Worm (Caenorhabditis elegans) whole organism, L4 larva: ENCODE measurements around the gene mxl-3.
A peak's percentile ranks its signal among the peaks of the same experiment; 100 is the strongest.

Experiments used
- F37D6.2 ChIP-seq: sonication (generic microtip); optimal IDR thresholded peaks from 2 replicates; lab custom pipeline; 2016; ENCODE audit warnings: mild to moderate bottlenecking, missing genetic modification characterization, missing compliant biosample characterization
- F49E8.2 ChIP-seq: sonication (generic microtip); optimal IDR thresholded peaks from 2 replicates; lab custom pipeline; 2016; ENCODE audit warnings: missing compliant biosample characterization, mild to moderate bottlenecking, missing genetic modification characterization, borderline replicate concordance
- T20F7.1 ChIP-seq: fragments of 200-800 bp; sonication (Bioruptor generic); optimal IDR thresholded peaks from 2 replicates; lab custom pipeline; 2018; ENCODE audit warnings: mild to moderate bottlenecking, missing genetic modification characterization, missing compliant biosample characterization
- Y105C5A.15 ChIP-seq: fragments of 200-800 bp; sonication (Bioruptor generic); IDR thresholded peaks from 2 replicates; pipeline ENCODE4 v1.3.6; 2022; ENCODE audit warnings: missing genetic modification characterization, missing compliant biosample characterization
- Y75B8A.6 ChIP-seq: fragments of 200-800 bp; sonication (Bioruptor generic); IDR thresholded peaks from 2 replicates; pipeline ENCODE4 v1.3.6; 2022; ENCODE audit warnings: missing genetic modification reagents, missing genetic modification characterization, missing compliant biosample characterization
- aha-1 ChIP-seq: fragments of 150-350 bp; peaks from one replicate; lab custom pipeline; 2014; ENCODE audit warnings: missing biosample characterization, missing genetic modification characterization
- ceh-44 ChIP-seq: fragments of 200-800 bp; sonication (Bioruptor generic); IDR thresholded peaks from 2 replicates; pipeline ENCODE4 v1.3.6; 2022; ENCODE audit warnings: missing genetic modification reagents, missing genetic modification characterization, missing compliant biosample characterization
- daf-16 ChIP-seq, 3 experiments: sonication (generic microtip); optimal IDR thresholded peaks; 2 replicates each; lab custom pipeline; 2016 to 2017; ENCODE audit warnings: missing genetic modification characterization in 3 of 3, missing genetic modification reagents in 3 of 3, mild to moderate bottlenecking in 2 of 3, missing compliant biosample characterization in 2 of 3, missing biosample characterization in 1 of 3, moderate library complexity in 1 of 3
- dmd-6 ChIP-seq: fragments of 200-800 bp; sonication (Bioruptor generic); IDR thresholded peaks from 2 replicates; pipeline ENCODE4 v1.3.6; 2022; ENCODE audit warnings: missing genetic modification reagents, missing genetic modification characterization, missing compliant biosample characterization
- duxl-1 ChIP-seq: sonication (generic microtip); optimal IDR thresholded peaks from 2 replicates; lab custom pipeline; 2016; ENCODE audit warnings: mild to moderate bottlenecking, missing genetic modification characterization, moderate library complexity, missing compliant biosample characterization; ENCODE audit not compliant: poor library complexity
- dve-1 ChIP-seq: sonication (generic microtip); optimal IDR thresholded peaks from 2 replicates; lab custom pipeline; 2017; ENCODE audit warnings: antibody characterized with exemption, mild to moderate bottlenecking, missing genetic modification characterization, missing compliant biosample characterization; ENCODE audit not compliant: insufficient read depth
- fos-1 ChIP-seq: fragments of 150-350 bp; optimal IDR thresholded peaks from 2 replicates; lab custom pipeline; 2014; ENCODE audit warnings: missing biosample characterization, missing genetic modification characterization
- hlh-11 ChIP-seq: fragments of 200-800 bp; sonication (Bioruptor generic); optimal IDR thresholded peaks from 2 replicates; lab custom pipeline; 2018; ENCODE audit warnings: mild to moderate bottlenecking, missing genetic modification characterization, missing compliant biosample characterization
- hlh-30 ChIP-seq: sonication (generic microtip); optimal IDR thresholded peaks from 2 replicates; lab custom pipeline; 2017; ENCODE audit warnings: antibody characterized with exemption, mild to moderate bottlenecking, missing genetic modification characterization, missing compliant biosample characterization; ENCODE audit not compliant: insufficient read depth
- lir-3 ChIP-seq: sonication (generic microtip); optimal IDR thresholded peaks from 2 replicates; lab custom pipeline; 2016; ENCODE audit warnings: mild to moderate bottlenecking, missing genetic modification characterization, missing compliant biosample characterization
- lsy-2 ChIP-seq, 2 experiments: fragments of 150-350 bp in 1 of 2; sonication (generic microtip) in 1 of 2; optimal IDR thresholded peaks; 2 replicates each; lab custom pipeline; 2014 to 2017; ENCODE audit warnings: missing biosample characterization in 2 of 2, missing genetic modification characterization in 2 of 2
- mdl-1 ChIP-seq, 2 experiments: fragments of 150-350 bp in 1 of 2; sonication (generic microtip) in 1 of 2; optimal IDR thresholded peaks; 2 replicates each; lab custom pipeline; 2014 to 2017; ENCODE audit warnings: missing biosample characterization in 2 of 2, missing genetic modification characterization in 2 of 2
- mdt-29 ChIP-seq: fragments of 200-800 bp; sonication (Bioruptor generic); IDR thresholded peaks from 2 replicates; pipeline ENCODE4 v1.3.6; 2022; ENCODE audit warnings: missing genetic modification reagents, missing genetic modification characterization, missing compliant biosample characterization
- mes-2 ChIP-seq: sonication (generic microtip); optimal IDR thresholded peaks from 2 replicates; lab custom pipeline; 2016; ENCODE audit warnings: missing genotype, mild to moderate bottlenecking, missing genetic modification characterization, missing compliant biosample characterization; ENCODE audit not compliant: poor library complexity, severe bottlenecking
- nhr-102 ChIP-seq: sonication (generic microtip); optimal IDR thresholded peaks from 2 replicates; lab custom pipeline; 2016; ENCODE audit warnings: mild to moderate bottlenecking, missing genetic modification characterization, moderate library complexity, missing compliant biosample characterization
- nhr-111 ChIP-seq: fragments of 200-800 bp; sonication (Bioruptor generic); optimal IDR thresholded peaks from 2 replicates; lab custom pipeline; 2018; ENCODE audit warnings: mild to moderate bottlenecking, missing genetic modification characterization, missing compliant biosample characterization
- nhr-237 ChIP-seq: sonication (generic microtip); optimal IDR thresholded peaks from 2 replicates; lab custom pipeline; 2017; ENCODE audit warnings: missing biosample characterization, missing genetic modification characterization
- nhr-25 ChIP-seq: sonication (generic microtip); optimal IDR thresholded peaks from 2 replicates; lab custom pipeline; 2017; ENCODE audit warnings: missing genetic modification characterization, mild to moderate bottlenecking, missing compliant biosample characterization, antibody characterized with exemption, moderate library complexity, borderline replicate concordance; ENCODE audit not compliant: insufficient read depth
- nhr-28 ChIP-seq: fragments of 150-350 bp; optimal IDR thresholded peaks from 2 replicates; lab custom pipeline; 2014; ENCODE audit warnings: missing biosample characterization, missing genetic modification characterization
- nhr-42 ChIP-seq: fragments of 200-800 bp; sonication (Bioruptor generic); IDR thresholded peaks from 2 replicates; pipeline ENCODE4 v1.3.6; 2022; ENCODE audit warnings: missing genetic modification characterization, missing compliant biosample characterization
- nhr-77 ChIP-seq: fragments of 150-350 bp; optimal IDR thresholded peaks from 2 replicates; lab custom pipeline; 2014; ENCODE audit warnings: missing biosample characterization, missing genetic modification characterization
- pha-4 ChIP-seq, 2 experiments: fragments of 150-350 bp in 1 of 2; fragments of 200-800 bp in 1 of 2; sonication (Bioruptor generic) in 1 of 2; IDR thresholded peaks in 1 of 2; optimal IDR thresholded peaks in 1 of 2; 2 replicates each; pipeline versions ENCODE4 v1.3.6 to Lab custom; 2014 to 2022; ENCODE audit warnings: missing genetic modification characterization in 2 of 2, missing genetic modification reagents in 2 of 2, missing biosample characterization in 1 of 2, missing compliant biosample characterization in 1 of 2
- php-3 ChIP-seq: fragments of 200-800 bp; sonication (Bioruptor generic); IDR thresholded peaks from 2 replicates; pipeline ENCODE4 v1.3.6; 2022; ENCODE audit warnings: missing genetic modification reagents, missing genetic modification characterization, missing compliant biosample characterization
- pqm-1 ChIP-seq: sonication (generic microtip); optimal IDR thresholded peaks from 2 replicates; lab custom pipeline; 2017; ENCODE audit warnings: missing biosample characterization, missing genetic modification characterization
- sdz-12 ChIP-seq: fragments of 200-800 bp; sonication (Bioruptor generic); optimal IDR thresholded peaks from 2 replicates; lab custom pipeline; 2018; ENCODE audit warnings: mild to moderate bottlenecking, missing genetic modification characterization, missing compliant biosample characterization
- set-16 ChIP-seq: fragments of 200-800 bp; sonication (Bioruptor generic); IDR thresholded peaks from 2 replicates; pipeline ENCODE4 v1.3.6; 2022; ENCODE audit warnings: missing genetic modification reagents, missing genetic modification characterization, missing compliant biosample characterization
- snpc-1.2 ChIP-seq: fragments of 200-800 bp; sonication (Bioruptor generic); IDR thresholded peaks from 2 replicates; pipeline ENCODE4 v1.3.6; 2022; ENCODE audit warnings: missing genetic modification reagents, missing genetic modification characterization, missing compliant biosample characterization
- spr-3 ChIP-seq: fragments of 200-800 bp; sonication (Bioruptor generic); optimal IDR thresholded peaks from 2 replicates; lab custom pipeline; 2018; ENCODE audit warnings: mild to moderate bottlenecking, missing genetic modification characterization, missing compliant biosample characterization
- unc-62 ChIP-seq, 3 experiments: fragments of 150-350 bp in 1 of 3; sonication (generic microtip); optimal IDR thresholded peaks in 2 of 3; peaks in 1 of 3; 1 replicate in 1 of 3; 2 replicates in 2 of 3; lab custom pipeline; 2014 to 2017; ENCODE audit warnings: missing biosample characterization in 3 of 3, missing genetic modification characterization in 3 of 3, missing genetic modification reagents in 3 of 3, missing genotype in 1 of 3
- zag-1 ChIP-seq: fragments of 150-350 bp; optimal IDR thresholded peaks from 2 replicates; lab custom pipeline; 2014; ENCODE audit warnings: missing biosample characterization, missing genetic modification characterization
- ztf-7 ChIP-seq: fragments of 150-350 bp; optimal IDR thresholded peaks from 2 replicates; lab custom pipeline; 2014; ENCODE audit warnings: missing biosample characterization, missing genetic modification characterization

Gene mxl-3

ce11 chrX:13311641-13312423 is 38.8 kb downstream of the mxl-3 start, which contains the start of gene F46G10.1:
Gene F46G10.1, minus strand, starts transcription at chrX:13311755.
- no peak for TF ChIP-seq mdt-29 (GFP tag; lab: Robert Waterston, UW)
- TF ChIP-seq F37D6.2 (tag; lab: Kevin White, UChicago), result no peak
- peak; percentile 47 for TF ChIP-seq hlh-11
- TF ChIP-seq nhr-77 (tag; lab: Kevin White, UChicago), result peak; percentile 39
- TF ChIP-seq fos-1 (tag; lab: Kevin White, UChicago), result no peak
- TF ChIP-seq pqm-1 (tag; lab: Kevin White, UChicago), result peak; percentile 73
- TF ChIP-seq unc-62 (GFP tag; optimal IDR thresholded peaks at IDR 0.05 in 1 of 2; lab: Kevin White, UChicago), result peak in 1 of 2 experiments; percentile 1
- TF ChIP-seq unc-62 (tag; optimal IDR thresholded peaks at IDR 0.05; lab: Kevin White, UChicago), result no peak
- TF ChIP-seq pha-4 (GFP tag; IDR thresholded peaks at IDR 0.05; lab: Robert Waterston, UW), result no peak
- no peak for TF ChIP-seq pha-4 (tag; optimal IDR thresholded peaks at IDR 0.05; lab: Kevin White, UChicago)
- TF ChIP-seq lir-3 (tag; lab: Kevin White, UChicago), result no peak
- TF ChIP-seq mdl-1 (tag; optimal IDR thresholded peaks at IDR 0.05; lab: Kevin White, UChicago), result peak in 1 of 2 experiments; percentile 13
- peak; percentile 28 for TF ChIP-seq aha-1
- no peak for TF ChIP-seq duxl-1 (tag; lab: Kevin White, UChicago)
- TF ChIP-seq dve-1 (tag; lab: Kevin White, UChicago), result peak; percentile 70
- peak; percentile 78 for TF ChIP-seq dmd-6 (GFP tag; lab: Robert Waterston, UW)
- no peak for TF ChIP-seq mes-2 (tag; lab: Kevin White, UChicago)
- no peak for TF ChIP-seq Y105C5A.15 (GFP tag; lab: Robert Waterston, UW)
- TF ChIP-seq nhr-111 (GFP tag; lab: Kevin White, UChicago), result no peak
- TF ChIP-seq F49E8.2 (tag; lab: Kevin White, UChicago), result no peak
- TF ChIP-seq Y75B8A.6 (GFP tag; lab: Robert Waterston, UW), result no peak
- no peak for TF ChIP-seq zag-1 (tag; lab: Kevin White, UChicago)
- no peak for TF ChIP-seq T20F7.1 (GFP tag; lab: Kevin White, UChicago)
- TF ChIP-seq ceh-44 (GFP tag; lab: Robert Waterston, UW), result no peak
- no peak for TF ChIP-seq daf-16 (GFP tag; optimal IDR thresholded peaks at IDR 0.05; lab: Kevin White, UChicago)
- peak; percentile 93 for TF ChIP-seq daf-16 (tag; optimal IDR thresholded peaks at IDR 0.05; lab: Kevin White, UChicago)
- no peak for TF ChIP-seq nhr-25 (tag; lab: Kevin White, UChicago)
- TF ChIP-seq nhr-102 (tag; lab: Kevin White, UChicago), result no peak
- TF ChIP-seq sdz-12 (GFP tag; lab: Kevin White, UChicago), result no peak
- no peak for TF ChIP-seq snpc-1.2 (GFP tag; lab: Robert Waterston, UW)
- TF ChIP-seq lsy-2 (tag; optimal IDR thresholded peaks at IDR 0.05; lab: Kevin White, UChicago), result no peak
- no peak for TF ChIP-seq spr-3 (GFP tag; lab: Kevin White, UChicago)
- TF ChIP-seq nhr-237 (tag; lab: Kevin White, UChicago), result no peak
- TF ChIP-seq ztf-7 (tag; lab: Kevin White, UChicago), result peak; percentile 26
- peak; percentile 21 for TF ChIP-seq hlh-30
- TF ChIP-seq php-3, result peak; percentile 28; the same call in 1 of the 2 replicates
- TF ChIP-seq set-16 (GFP tag; lab: Robert Waterston, UW), result no peak
- TF ChIP-seq nhr-42 (GFP tag; lab: Robert Waterston, UW), result no peak
- TF ChIP-seq nhr-28, result peak; percentile 58
